Worm (Caenorhabditis elegans) whole organism, mixed stage, embryonic: ENCODE results near the gene hex-5.

Experiments
- elt-1 ChIP-seq: sonication (generic microtip); optimal IDR thresholded peaks from 2 replicates; lab custom pipeline; 2017; ENCODE audit warnings: missing genetic modification characterization, mild to moderate bottlenecking, missing compliant biosample characterization, antibody characterized with exemption, moderate library complexity, borderline replicate concordance; ENCODE audit not compliant: insufficient read depth
- mab-5 ChIP-seq: fragments of 150-350 bp; optimal IDR thresholded peaks from 2 replicates; lab custom pipeline; 2014; ENCODE audit warnings: missing biosample characterization, missing genetic modification characterization
- zip-8 ChIP-seq: fragments of 150-350 bp; optimal IDR thresholded peaks from 2 replicates; lab custom pipeline; 2014; ENCODE audit warnings: missing biosample characterization, missing genetic modification characterization

DNA sequence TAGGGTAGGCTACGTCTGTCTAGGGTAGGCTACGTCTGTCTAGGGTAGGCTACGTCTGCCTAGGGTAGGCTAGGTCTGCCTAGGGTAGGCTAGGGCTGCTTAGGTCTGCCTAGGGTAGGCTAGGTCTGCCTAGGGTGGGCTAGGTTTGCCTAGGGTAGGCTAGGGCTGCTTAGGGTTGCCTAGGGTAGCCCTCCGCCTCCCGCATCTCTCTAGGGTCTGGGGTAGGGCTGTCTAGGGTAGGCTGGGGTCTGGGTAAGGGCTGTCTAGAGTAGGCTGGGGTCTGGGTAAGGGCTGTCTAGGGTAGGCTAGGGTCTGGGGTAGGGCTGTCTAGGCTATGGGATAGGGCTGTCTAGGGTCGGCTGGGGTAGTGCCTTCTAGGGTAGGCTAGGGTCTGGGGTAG is 27.4 kb downstream of the hex-5 start:
- TF ChIP-seq zip-8, result no peak
- no peak for TF ChIP-seq mab-5 (tag; lab: Kevin White, UChicago)
- TF ChIP-seq elt-1 (tag; lab: Kevin White, UChicago), result no peak
